Worm (Caenorhabditis elegans): Measurements from ENCODE around the gene lsm-7.

DNA sequence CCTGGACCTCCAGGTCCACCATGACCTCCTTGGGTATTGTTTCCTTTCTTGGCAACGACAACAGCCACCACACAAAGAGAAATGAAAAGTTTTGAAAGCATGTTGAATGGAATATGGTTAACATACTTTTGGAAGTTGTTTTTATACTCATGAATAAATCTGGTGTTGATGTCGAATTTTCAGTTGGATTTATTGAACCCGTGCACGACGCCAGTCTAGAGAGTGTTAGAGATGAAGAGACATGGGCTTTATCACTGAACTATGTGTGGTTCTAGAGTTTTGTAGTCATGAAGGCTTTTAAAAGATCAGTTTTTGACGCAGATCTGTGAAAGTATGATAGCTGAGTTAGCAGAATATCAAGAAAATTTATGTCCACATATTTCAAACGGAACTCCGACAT is 39.0 kb upstream of the lsm-7 start, which contains the start of gene srlf-14:
- TF ChIP-seq nhr-12 (tag; optimal IDR thresholded peaks at IDR 0.05) (no peak), unc-62 (GFP tag; optimal IDR thresholded peaks at IDR 0.05) (no peak), snpc-4 (tag; optimal IDR thresholded peaks at IDR 0.05) (no peak), daf-12 (tag; optimal IDR thresholded peaks at IDR 0.05) (no peak), ZK546.5 (tag; optimal IDR thresholded peaks at IDR 0.05) (no peak), nhr-23 (tag; optimal IDR thresholded peaks at IDR 0.05) (no peak), ztf-4 (tag; optimal IDR thresholded peaks at IDR 0.05) (no peak), fos-1 (tag; optimal IDR thresholded peaks at IDR 0.05) (no peak), nhr-77 (tag; optimal IDR thresholded peaks at IDR 0.05) (no peak)
